Fruit fly (Drosophila melanogaster) whole organism, embryonic: ENCODE results near the gene ab.

Source experiments
- Asciz ChIP-seq: fragments of 200-800 bp; sonication (Bioruptor generic); optimal IDR thresholded peaks from 2 replicates; lab custom pipeline; 2017; ENCODE audit warnings: missing biosample characterization, mild to moderate bottlenecking, missing genetic modification characterization, missing genetic modification reagents
- B-H2 ChIP-seq: fragments of 200-800 bp; sonication (Bioruptor generic); optimal IDR thresholded peaks from 2 replicates; lab custom pipeline; 2018; ENCODE audit warnings: missing biosample characterization, mild to moderate bottlenecking, missing genetic modification characterization
- CG10431 ChIP-seq: fragments of 200-800 bp; sonication (Bioruptor generic); optimal IDR thresholded peaks from 3 replicates; lab custom pipeline; 2018; ENCODE audit warnings: missing biosample characterization, mild to moderate bottlenecking, missing genetic modification characterization
- CG11504 ChIP-seq: fragments of 200-800 bp; sonication (Bioruptor generic); optimal IDR thresholded peaks from 3 replicates; lab custom pipeline; 2019; ENCODE audit warnings: missing biosample characterization, mild to moderate bottlenecking, missing genetic modification characterization, moderate library complexity
- CG12071 ChIP-seq: fragments of 200-800 bp; sonication (Bioruptor generic); optimal IDR thresholded peaks from 3 replicates; lab custom pipeline; 2018; ENCODE audit warnings: missing biosample characterization, mild to moderate bottlenecking, missing genetic modification characterization
- CG12391 ChIP-seq: fragments of 200-800 bp; sonication (Bioruptor generic); optimal IDR thresholded peaks from 3 replicates; lab custom pipeline; 2018; ENCODE audit warnings: missing biosample characterization, mild to moderate bottlenecking, missing genetic modification characterization, moderate library complexity
- CG1602 ChIP-seq: fragments of 200-800 bp; sonication (Bioruptor generic); optimal IDR thresholded peaks from 3 replicates; lab custom pipeline; 2016; ENCODE audit warnings: missing biosample characterization, missing genetic modification characterization
- CG1603 ChIP-seq: fragments of 200-800 bp; sonication (Bioruptor generic); optimal IDR thresholded peaks from 2 replicates; lab custom pipeline; 2019; ENCODE audit warnings: missing biosample characterization, mild to moderate bottlenecking, missing genetic modification characterization, moderate library complexity
- CG17328 ChIP-seq: fragments of 200-800 bp; sonication (Bioruptor generic); IDR thresholded peaks from 2 replicates; pipeline ENCODE4 v1.3.6; 2022; ENCODE audit warnings: missing biosample characterization, missing genetic modification characterization
- CG1792 ChIP-seq: fragments of 200-800 bp; sonication (Bioruptor generic); optimal IDR thresholded peaks from 2 replicates; lab custom pipeline; 2016; ENCODE audit warnings: missing biosample characterization, missing genetic modification characterization
- CG18476 ChIP-seq: fragments of 200-800 bp; sonication (Bioruptor generic); optimal IDR thresholded peaks from 2 replicates; lab custom pipeline; 2016; ENCODE audit warnings: missing biosample characterization, mild to moderate bottlenecking, missing genetic modification characterization
- CG30020 ChIP-seq: fragments of 200-800 bp; optimal IDR thresholded peaks from 2 replicates; lab custom pipeline; 2019; ENCODE audit warnings: missing biosample characterization, mild to moderate bottlenecking, missing genetic modification characterization, moderate library complexity
- CG4328 ChIP-seq: fragments of 200-800 bp; sonication (Bioruptor generic); optimal IDR thresholded peaks from 3 replicates; lab custom pipeline; 2017; ENCODE audit warnings: missing biosample characterization, missing genetic modification reagents, missing genetic modification characterization
- CG4360 ChIP-seq: fragments of 200-800 bp; sonication (Bioruptor generic); IDR thresholded peaks from 2 replicates; pipeline ENCODE4 v1.3.6; 2022; ENCODE audit warnings: missing biosample characterization, missing genetic modification characterization
- CG8924 ChIP-seq: fragments of 200-800 bp; optimal IDR thresholded peaks from 3 replicates; lab custom pipeline; 2019; ENCODE audit warnings: missing biosample characterization, mild to moderate bottlenecking, missing genetic modification characterization, moderate library complexity
- CG8944 ChIP-seq: fragments of 200-800 bp; sonication (Bioruptor generic); optimal IDR thresholded peaks from 3 replicates; lab custom pipeline; 2016; ENCODE audit warnings: missing biosample characterization, missing genetic modification characterization
- CG9215 ChIP-seq: fragments of 200-800 bp; sonication (Bioruptor generic); IDR thresholded peaks from 2 replicates; pipeline ENCODE4 v1.3.6; 2022; ENCODE audit warnings: missing biosample characterization, missing genetic modification characterization
- CTCF ChIP-seq: fragments of 200-800 bp; sonication (Bioruptor generic); optimal IDR thresholded peaks from 2 replicates; lab custom pipeline; 2017; ENCODE audit warnings: missing biosample characterization, mild to moderate bottlenecking, missing genetic modification characterization, moderate library complexity
- D19A ChIP-seq: fragments of 200-800 bp; optimal IDR thresholded peaks from 3 replicates; lab custom pipeline; 2019; ENCODE audit warnings: missing biosample characterization, mild to moderate bottlenecking, missing genetic modification characterization, moderate library complexity
- Dek ChIP-seq: fragments of 200-800 bp; sonication (Bioruptor generic); optimal IDR thresholded peaks from 3 replicates; lab custom pipeline; 2019; ENCODE audit warnings: missing biosample characterization, mild to moderate bottlenecking, missing genetic modification characterization, moderate library complexity
- Dfd ChIP-seq, 2 experiments: fragments of >200 bp; optimal IDR thresholded peaks; 2 replicates each; lab custom pipeline; 2017; ENCODE audit warnings: missing biosample characterization in 2 of 2, missing genetic modification characterization in 2 of 2
- Doc3 ChIP-seq: fragments of 200-800 bp; sonication (Bioruptor generic); IDR thresholded peaks from 3 replicates; pipeline ENCODE4 v1.3.6; 2022; ENCODE audit warnings: missing biosample characterization, missing genetic modification characterization; ENCODE audit not compliant: partially characterized antibody
- Dp ChIP-seq: fragments of 200-800 bp; sonication (Bioruptor generic); optimal IDR thresholded peaks from 2 replicates; lab custom pipeline; 2018; ENCODE audit warnings: missing biosample characterization, mild to moderate bottlenecking, missing genetic modification characterization, moderate library complexity
- ERR ChIP-seq: fragments of 200-800 bp; sonication (Bioruptor generic); optimal IDR thresholded peaks from 2 replicates; lab custom pipeline; 2016; ENCODE audit warnings: missing biosample characterization, missing genetic modification characterization
- Fer1 ChIP-seq: fragments of 200-800 bp; sonication (Bioruptor generic); optimal IDR thresholded peaks from 2 replicates; lab custom pipeline; 2017; ENCODE audit warnings: missing biosample characterization, mild to moderate bottlenecking, missing genetic modification characterization
- Gug ChIP-seq: fragments of 200-800 bp; sonication (Bioruptor generic); IDR thresholded peaks from 4 replicates; pipeline ENCODE4 v1.3.6; 2022; ENCODE audit warnings: missing biosample characterization, missing genetic modification characterization
- HLH3B ChIP-seq: fragments of 200-800 bp; sonication (Bioruptor generic); IDR thresholded peaks from 2 replicates; pipeline ENCODE4 v1.3.6; 2022; ENCODE audit warnings: missing biosample characterization, missing genetic modification characterization
- HLHmδ ChIP-seq: fragments of 200-800 bp; sonication (Bioruptor generic); optimal IDR thresholded peaks from 2 replicates; lab custom pipeline; 2018; ENCODE audit warnings: missing biosample characterization, mild to moderate bottlenecking, missing genetic modification characterization, moderate library complexity
- Hmr ChIP-seq: fragments of 200-800 bp; sonication (Bioruptor generic); optimal IDR thresholded peaks from 3 replicates; lab custom pipeline; 2017; ENCODE audit warnings: mild to moderate bottlenecking, missing biosample characterization, missing genetic modification reagents, missing genetic modification characterization
- Hmx ChIP-seq: fragments of 200-800 bp; sonication (Bioruptor generic); optimal IDR thresholded peaks from 2 replicates; lab custom pipeline; 2016; ENCODE audit warnings: missing biosample characterization, missing genetic modification characterization
- MESR4 ChIP-seq: fragments of 200-800 bp; sonication (Bioruptor generic); optimal IDR thresholded peaks from 2 replicates; lab custom pipeline; 2018; ENCODE audit warnings: missing biosample characterization, mild to moderate bottlenecking, missing genetic modification characterization, moderate library complexity
- Mad ChIP-seq: fragments of 200-800 bp; sonication (Bioruptor generic); optimal IDR thresholded peaks from 2 replicates; lab custom pipeline; 2016; ENCODE audit warnings: missing biosample characterization, missing genetic modification characterization
- Med ChIP-seq: fragments of 200-800 bp; sonication (Bioruptor generic); peaks from one replicate; lab custom pipeline; 2016; ENCODE audit warnings: missing biosample characterization, missing genetic modification characterization, mild to moderate bottlenecking, inconsistent platforms, moderate library complexity
- bigmax ChIP-seq: fragments of 200-800 bp; sonication (Bioruptor generic); optimal IDR thresholded peaks from 2 replicates; lab custom pipeline; 2018; ENCODE audit warnings: missing biosample characterization, mild to moderate bottlenecking, missing genetic modification characterization
- da ChIP-seq: fragments of 200-800 bp; sonication (Bioruptor generic); optimal IDR thresholded peaks from 2 replicates; lab custom pipeline; 2016; ENCODE audit warnings: missing biosample characterization, missing genetic modification characterization
- dpn ChIP-seq, 2 experiments: fragments of 200-800 bp; sonication (Bioruptor generic); optimal IDR thresholded peaks; 3 replicates each; lab custom pipeline; 2016; ENCODE audit warnings: missing biosample characterization in 2 of 2, missing genetic modification characterization in 2 of 2
- fd96Cb ChIP-seq: fragments of 200-800 bp; sonication (Bioruptor generic); optimal IDR thresholded peaks from 2 replicates; lab custom pipeline; 2018; ENCODE audit warnings: missing biosample characterization, mild to moderate bottlenecking, missing genetic modification characterization, moderate library complexity
- gem ChIP-seq: fragments of 200-800 bp; sonication (Bioruptor generic); optimal IDR thresholded peaks from 2 replicates; lab custom pipeline; 2019; ENCODE audit warnings: missing biosample characterization, mild to moderate bottlenecking, missing genetic modification characterization, moderate library complexity
- ind ChIP-seq: fragments of 200-800 bp; sonication (Bioruptor generic); optimal IDR thresholded peaks from 3 replicates; lab custom pipeline; 2016; ENCODE audit warnings: missing biosample characterization, missing genetic modification characterization
- inv ChIP-seq: fragments of 200-800 bp; sonication (Bioruptor generic); IDR thresholded peaks from 2 replicates; pipeline ENCODE4 v1.3.6; 2022; ENCODE audit warnings: missing biosample characterization, missing genetic modification characterization; ENCODE audit not compliant: partially characterized antibody
- jumu ChIP-seq: fragments of 200-800 bp; sonication (Bioruptor generic); optimal IDR thresholded peaks from 3 replicates; lab custom pipeline; 2016; ENCODE audit warnings: missing biosample characterization, missing genetic modification characterization
- kay ChIP-seq: fragments of 200-800 bp; sonication (Bioruptor generic); optimal IDR thresholded peaks from 2 replicates; lab custom pipeline; 2016; ENCODE audit warnings: missing biosample characterization, missing genetic modification characterization
- oc ChIP-seq: fragments of 200-800 bp; sonication (Bioruptor generic); optimal IDR thresholded peaks from 2 replicates; lab custom pipeline; 2018; ENCODE audit warnings: missing biosample characterization, mild to moderate bottlenecking, missing genetic modification characterization, moderate library complexity
- odd ChIP-seq: fragments of 200-800 bp; sonication (Bioruptor generic); optimal IDR thresholded peaks from 2 replicates; lab custom pipeline; 2017; ENCODE audit warnings: missing biosample characterization, mild to moderate bottlenecking, missing genetic modification characterization
- p53 ChIP-seq: fragments of 200-800 bp; sonication (Bioruptor generic); optimal IDR thresholded peaks from 2 replicates; lab custom pipeline; 2016; ENCODE audit warnings: missing biosample characterization, missing genetic modification characterization
- peb ChIP-seq: fragments of 200-800 bp; sonication (Bioruptor generic); IDR thresholded peaks from 2 replicates; pipeline ENCODE4 v1.3.6; 2022; ENCODE audit warnings: missing biosample characterization, missing genetic modification characterization
- pfk ChIP-seq: fragments of 200-800 bp; sonication (Bioruptor generic); optimal IDR thresholded peaks from 2 replicates; lab custom pipeline; 2018; ENCODE audit warnings: missing biosample characterization, mild to moderate bottlenecking, missing genetic modification characterization, moderate library complexity
- pum ChIP-seq: fragments of 200-800 bp; sonication (Bioruptor generic); optimal IDR thresholded peaks from 2 replicates; lab custom pipeline; 2016; ENCODE audit warnings: missing biosample characterization, missing genetic modification characterization
- tgo ChIP-seq: fragments of 200-800 bp; sonication (Bioruptor generic); IDR thresholded peaks from 3 replicates; pipeline ENCODE4 v1.3.6; 2022; ENCODE audit warnings: missing biosample characterization, missing genetic modification characterization
- tup ChIP-seq: fragments of 200-800 bp; sonication (Bioruptor generic); optimal IDR thresholded peaks from 2 replicates; lab custom pipeline; 2016; ENCODE audit warnings: missing biosample characterization, mild to moderate bottlenecking, missing genetic modification characterization, moderate library complexity
- twi ChIP-seq: fragments of 200-800 bp; optimal IDR thresholded peaks from 2 replicates; lab custom pipeline; 2019; ENCODE audit warnings: missing biosample characterization, mild to moderate bottlenecking, missing genetic modification characterization, moderate library complexity
- zen2 ChIP-seq: fragments of 200-800 bp; sonication (Bioruptor generic); IDR thresholded peaks from 3 replicates; pipeline ENCODE4 v1.3.6; 2022; ENCODE audit warnings: missing biosample characterization, missing genetic modification characterization; ENCODE audit not compliant: partially characterized antibody

ab gene

dm6 chr2L:11220783-11221182 lies 10.3 kb downstream of the ab start (continued):
- no peak for TF ChIP-seq tup (GFP tag; lab: Kevin White, UChicago)
- no peak for TF ChIP-seq twi
- peak; percentile 26 for TF ChIP-seq Med (GFP tag; lab: Kevin White, UChicago)
- no peak for TF ChIP-seq Dek (tag; lab: Kevin White, UChicago)
- TF ChIP-seq Dfd (GFP tag; optimal IDR thresholded peaks at IDR 0.05; lab: Kevin White, UChicago), result no peak
- TF ChIP-seq ERR (GFP tag; lab: Kevin White, UChicago), result no peak
- no peak for TF ChIP-seq bigmax
- no peak for TF ChIP-seq Doc3 (GFP tag; lab: Robert Waterston, UW)
- TF ChIP-seq fd96Cb, result no peak
- TF ChIP-seq tgo (GFP tag; lab: Robert Waterston, UW), result no peak; the same call in 2 of the 3 replicates
- peak; percentile 8 for TF ChIP-seq CG11504 (tag; lab: Kevin White, UChicago)
- TF ChIP-seq CG9215 (GFP tag; lab: Robert Waterston, UW), result no peak
- no peak for TF ChIP-seq Fer1 (GFP tag; lab: Kevin White, UChicago)
- no peak for TF ChIP-seq MESR4
- no peak for TF ChIP-seq CG12391 (tag; lab: Kevin White, UChicago)
- TF ChIP-seq inv, result no peak
- no peak for TF ChIP-seq Dp
- TF ChIP-seq D19A (tag; lab: Kevin White, UChicago), result no peak
- TF ChIP-seq da, result no peak
- peak; percentile 30 for TF ChIP-seq gem (tag; lab: Kevin White, UChicago)
- TF ChIP-seq HLH3B (GFP tag; lab: Robert Waterston, UW), result no peak
- TF ChIP-seq pfk (GFP tag; lab: Kevin White, UChicago), result no peak
- no peak for TF ChIP-seq CG4360 (GFP tag; lab: Robert Waterston, UW)
- TF ChIP-seq HLHmδ (GFP tag; lab: Kevin White, UChicago), result no peak
- TF ChIP-seq CG8924 (tag; lab: Kevin White, UChicago), result no peak
- no peak for TF ChIP-seq oc (tag; lab: Kevin White, UChicago)
- peak; percentile 12 for TF ChIP-seq CG1603 (tag; lab: Kevin White, UChicago)
- TF ChIP-seq CG10431, result no peak
- no peak for TF ChIP-seq CG12071 (GFP tag; lab: Kevin White, UChicago)
- no peak for TF ChIP-seq p53 (GFP tag; lab: Kevin White, UChicago)
- no peak for TF ChIP-seq CG8944 (GFP tag; lab: Kevin White, UChicago)
- no peak for TF ChIP-seq Asciz
- no peak for TF ChIP-seq peb (GFP tag; lab: Robert Waterston, UW)
- TF ChIP-seq CG18476 (GFP tag; lab: Kevin White, UChicago), result no peak
- TF ChIP-seq jumu (GFP tag; lab: Kevin White, UChicago), result no peak
- TF ChIP-seq dpn (GFP tag; optimal IDR thresholded peaks at IDR 0.05; lab: Kevin White, UChicago), result no peak
- no peak for TF ChIP-seq kay (GFP tag; lab: Kevin White, UChicago)
- no peak for TF ChIP-seq ind (GFP tag; lab: Kevin White, UChicago)
- no peak for TF ChIP-seq CG30020 (tag; lab: Kevin White, UChicago)
- no peak for TF ChIP-seq CG1602 (GFP tag; lab: Kevin White, UChicago)
- no peak for TF ChIP-seq CG4328 (GFP tag; lab: Kevin White, UChicago)
- TF ChIP-seq Gug (GFP tag; lab: Robert Waterston, UW), result no peak
- TF ChIP-seq CG17328, result no peak
- TF ChIP-seq odd (GFP tag; lab: Kevin White, UChicago), result no peak
- TF ChIP-seq Mad (GFP tag; lab: Kevin White, UChicago), result no peak
- no peak for TF ChIP-seq pum (GFP tag; lab: Kevin White, UChicago)
- TF ChIP-seq CG1792, result no peak
- TF ChIP-seq zen2 (GFP tag; lab: Robert Waterston, UW), result no peak
- no peak for TF ChIP-seq CTCF (GFP tag; lab: Kevin White, UChicago)
- TF ChIP-seq Hmr, result no peak
- no peak for TF ChIP-seq Hmx
- no peak for TF ChIP-seq B-H2 (GFP tag; lab: Kevin White, UChicago)
